Worm (Caenorhabditis elegans) whole organism, L1 larva: ENCODE measurements around the gene spig-7.

Source experiments
- blmp-1 ChIP-seq: fragments of 150-350 bp; optimal IDR thresholded peaks from 2 replicates; lab custom pipeline; 2014; ENCODE audit warnings: missing biosample characterization, missing genetic modification characterization
- ceh-82 ChIP-seq, 3 experiments: fragments of 150-350 bp in 1 of 3; sonication (generic microtip) in 2 of 3; optimal IDR thresholded peaks; 2 replicates each; lab custom pipeline; 2014 to 2017; ENCODE audit warnings: missing biosample characterization in 3 of 3, missing genetic modification characterization in 3 of 3
- fkh-4 ChIP-seq: sonication (generic microtip); optimal IDR thresholded peaks from 2 replicates; lab custom pipeline; 2016; ENCODE audit warnings: missing compliant biosample characterization, missing genetic modification characterization, borderline replicate concordance
- grh-1 ChIP-seq: fragments of 200-800 bp; sonication (Bioruptor generic); IDR thresholded peaks from 2 replicates; pipeline ENCODE4 v1.3.6; 2022; ENCODE audit warnings: missing genetic modification reagents, missing genetic modification characterization, missing compliant biosample characterization
- lin-35 ChIP-seq, 2 experiments: fragments of 150-350 bp; optimal IDR thresholded peaks; 2 replicates each; lab custom pipeline; 2014; ENCODE audit warnings: missing biosample characterization in 2 of 2, missing genetic modification characterization in 2 of 2, missing genetic modification reagents in 2 of 2
- lin-39 ChIP-seq: fragments of 150-350 bp; optimal IDR thresholded peaks from 2 replicates; lab custom pipeline; 2014; ENCODE audit warnings: missing biosample characterization, missing genetic modification reagents, missing genetic modification characterization
- nhr-11 ChIP-seq: fragments of 150-350 bp; optimal IDR thresholded peaks from 2 replicates; lab custom pipeline; 2014; ENCODE audit warnings: missing biosample characterization, missing genetic modification characterization
- nhr-90 ChIP-seq: sonication (generic microtip); optimal IDR thresholded peaks from 2 replicates; lab custom pipeline; 2016; ENCODE audit warnings: mild to moderate bottlenecking, missing genetic modification characterization, missing compliant biosample characterization; ENCODE audit not compliant: poor library complexity
- tbx-2 ChIP-seq: sonication (generic microtip); optimal IDR thresholded peaks from 2 replicates; lab custom pipeline; 2016; ENCODE audit warnings: missing genetic modification characterization, missing compliant biosample characterization
- unc-62 ChIP-seq: fragments of 150-350 bp; optimal IDR thresholded peaks from 2 replicates; lab custom pipeline; 2014; ENCODE audit warnings: missing biosample characterization, missing genetic modification reagents, missing genetic modification characterization
- ztf-11 ChIP-seq, 2 experiments: sonication (generic microtip); optimal IDR thresholded peaks; 2 replicates each; lab custom pipeline; 2016 to 2017; ENCODE audit warnings: missing genetic modification characterization in 2 of 2, missing biosample characterization in 1 of 2, missing compliant biosample characterization in 1 of 2

DNA sequence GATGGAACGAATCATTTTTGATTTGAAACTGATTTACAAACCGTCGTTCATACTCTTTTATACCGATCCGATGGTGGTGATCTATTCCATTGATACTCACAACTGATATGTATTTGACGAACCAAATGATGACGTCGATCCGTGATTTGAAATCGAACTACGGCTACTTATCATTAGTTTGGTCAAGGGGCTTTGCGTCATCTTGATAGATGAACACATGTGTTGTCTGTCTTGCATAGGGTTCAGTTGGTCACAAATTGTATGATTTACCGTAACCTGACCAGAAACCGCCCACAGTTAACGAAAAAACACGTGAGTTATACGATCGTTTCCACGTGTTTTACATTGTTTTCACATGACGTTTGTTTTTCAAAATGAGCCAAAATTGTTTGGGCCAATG is 44.4 kb upstream of the spig-7 start, which contains the start of gene cnc-2:
- TF ChIP-seq grh-1 (no peak), nhr-11 (no peak), ztf-11 (tag; optimal IDR thresholded peaks at IDR 0.05; lab: Kevin White, UChicago) (no peak), lin-39 (no peak), blmp-1 (tag; lab: Kevin White, UChicago) (peak; percentile 9), tbx-2 (no peak), unc-62 (GFP tag; lab: Kevin White, UChicago) (no peak), ceh-82 (tag; optimal IDR thresholded peaks at IDR 0.05; lab: Kevin White, UChicago) (no peak), lin-35 (GFP tag; optimal IDR thresholded peaks at IDR 0.05; lab: Kevin White, UChicago) (no peak), fkh-4 (tag; lab: Kevin White, UChicago) (no peak), nhr-90 (no peak)
